Fruit fly (Drosophila melanogaster): ENCODE measurements around the gene CG34338.

- TF ChIP-seq Crg-1 (GFP tag; optimal IDR thresholded peaks at IDR 0.05) = no peak
- TF ChIP-seq toe (GFP tag; optimal IDR thresholded peaks at IDR 0.05) = no peak
- no peak for TF ChIP-seq cic (GFP tag; optimal IDR thresholded peaks at IDR 0.05)
- TF ChIP-seq CG7045 (GFP tag; optimal IDR thresholded peaks at IDR 0.05) = no peak
These were observed 22.5 kb downstream of the CG34338 start for dm6 chrX:7791086-7791485.

Data from whole organism, adult.